Worm (Caenorhabditis elegans) whole organism, late embryonic: Measurements from ENCODE around the gene Y73B6BL.289.

Experiments
- ama-1 ChIP-seq: fragments of 150-350 bp; optimal IDR thresholded peaks from 2 replicates; lab custom pipeline; 2014
- elt-2 ChIP-seq: sonication (generic microtip); optimal IDR thresholded peaks from 2 replicates; lab custom pipeline; 2016; ENCODE audit warnings: missing genetic modification reagents, missing genetic modification characterization, missing compliant biosample characterization
- fax-1 ChIP-seq: sonication (generic microtip); optimal IDR thresholded peaks from 2 replicates; lab custom pipeline; 2016; ENCODE audit warnings: missing genotype, missing genetic modification characterization, missing compliant biosample characterization
- hlh-8 ChIP-seq: sonication (generic microtip); optimal IDR thresholded peaks from 2 replicates; lab custom pipeline; 2016; ENCODE audit warnings: missing genotype, missing genetic modification characterization, missing compliant biosample characterization
- nfya-1 ChIP-seq: sonication (generic microtip); optimal IDR thresholded peaks from 2 replicates; lab custom pipeline; 2017; ENCODE audit warnings: missing genetic modification characterization, mild to moderate bottlenecking, missing compliant biosample characterization, antibody characterized with exemption, moderate library complexity
- nhr-11 ChIP-seq: fragments of 150-350 bp; optimal IDR thresholded peaks from 2 replicates; lab custom pipeline; 2014; ENCODE audit warnings: missing biosample characterization, missing genetic modification characterization
- pag-3 ChIP-seq: sonication (generic microtip); optimal IDR thresholded peaks from 2 replicates; lab custom pipeline; 2016; ENCODE audit warnings: missing compliant biosample characterization, missing genetic modification characterization, borderline replicate concordance
- pqm-1 ChIP-seq: sonication (generic microtip); optimal IDR thresholded peaks from 2 replicates; lab custom pipeline; 2016; ENCODE audit warnings: missing genetic modification characterization, missing compliant biosample characterization
- tbx-2 ChIP-seq: sonication (generic microtip); optimal IDR thresholded peaks from 2 replicates; lab custom pipeline; 2016; ENCODE audit warnings: missing genetic modification characterization, missing compliant biosample characterization
- unc-55 ChIP-seq: sonication (generic microtip); optimal IDR thresholded peaks from 2 replicates; lab custom pipeline; 2017; ENCODE audit warnings: missing biosample characterization, missing genetic modification reagents, missing genetic modification characterization
- unc-86 ChIP-seq: sonication (generic microtip); optimal IDR thresholded peaks from 2 replicates; lab custom pipeline; 2016; ENCODE audit warnings: missing genetic modification characterization, missing compliant biosample characterization

DNA sequence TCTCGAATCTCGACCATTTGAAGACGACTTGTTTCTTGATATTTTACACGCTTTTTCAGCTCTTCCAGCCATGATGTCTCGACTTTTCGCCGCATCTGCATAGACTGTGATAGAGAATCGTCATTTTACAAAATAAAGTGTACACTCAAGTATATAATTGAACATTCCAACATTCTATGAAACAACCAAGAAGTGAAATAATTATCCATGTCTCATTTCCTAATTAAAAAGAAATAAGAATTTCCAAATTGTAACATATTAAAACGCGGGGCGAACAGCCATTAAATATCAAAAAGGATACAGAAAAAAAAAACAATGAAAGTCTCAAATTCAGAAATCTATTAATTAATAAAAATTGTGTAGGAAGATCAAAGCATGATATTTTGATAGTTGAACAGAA, 25.7 kb downstream of the Y73B6BL.289 start, which contains the start of gene smg-3:
- TF ChIP-seq elt-2 (tag; lab: Kevin White, UChicago), result no peak
- no peak for TF ChIP-seq pqm-1
- no peak for TF ChIP-seq ama-1 (lab: Kevin White, UChicago)
- TF ChIP-seq nhr-11 (tag; lab: Kevin White, UChicago), result no peak
- TF ChIP-seq hlh-8 (tag; lab: Kevin White, UChicago), result no peak
- no peak for TF ChIP-seq pag-3
- no peak for TF ChIP-seq tbx-2 (tag; lab: Kevin White, UChicago)
- no peak for TF ChIP-seq nfya-1
- TF ChIP-seq fax-1 (tag; lab: Kevin White, UChicago), result no peak
- no peak for TF ChIP-seq unc-55 (GFP tag; lab: Kevin White, UChicago)
- no peak for TF ChIP-seq unc-86
